Worm (Caenorhabditis elegans) whole organism, young adult: ENCODE results near the gene hlh-27.
A peak's percentile ranks its signal among the peaks of the same experiment; 100 is the strongest.

ENCODE experiments used
- F10E7.11 ChIP-seq: sonication (generic microtip); optimal IDR thresholded peaks from 2 replicates; lab custom pipeline; 2017; ENCODE audit warnings: mild to moderate bottlenecking, missing genetic modification characterization, moderate library complexity, missing compliant biosample characterization
- F49E8.2 ChIP-seq: sonication (generic microtip); optimal IDR thresholded peaks from 3 replicates; lab custom pipeline; 2017; ENCODE audit warnings: missing genetic modification characterization, mild to moderate bottlenecking, missing compliant biosample characterization, antibody characterized with exemption, moderate library complexity; ENCODE audit not compliant: insufficient read depth
- ZK185.1 ChIP-seq: sonication (generic microtip); optimal IDR thresholded peaks from 2 replicates; lab custom pipeline; 2016; ENCODE audit warnings: mild to moderate bottlenecking, missing genetic modification characterization, missing compliant biosample characterization; ENCODE audit not compliant: poor library complexity, severe bottlenecking
- ama-1 ChIP-seq, 3 experiments: fragments of 150-350 bp in 1 of 3; sonication (generic microtip) in 2 of 3; optimal IDR thresholded peaks; 2 replicates each; lab custom pipeline; 2014 to 2018; ENCODE audit warnings: missing biosample characterization in 2 of 3, missing genetic modification characterization in 2 of 3, missing genetic modification reagents in 2 of 3
- attf-6 ChIP-seq: fragments of 200-800 bp; sonication (Bioruptor generic); IDR thresholded peaks from 2 replicates; pipeline ENCODE4 v1.3.6; 2022; ENCODE audit warnings: missing genetic modification reagents, missing genetic modification characterization, missing compliant biosample characterization
- chd-7 ChIP-seq: sonication (generic microtip); optimal IDR thresholded peaks from 2 replicates; lab custom pipeline; 2016; ENCODE audit warnings: mild to moderate bottlenecking, missing genetic modification characterization, moderate library complexity, missing compliant biosample characterization
- dpl-1 ChIP-seq: fragments of 150-350 bp; optimal IDR thresholded peaks from 2 replicates; lab custom pipeline; 2014; ENCODE audit warnings: missing biosample characterization, missing genetic modification reagents, missing genetic modification characterization
- lin-35 ChIP-seq, 3 experiments: fragments of 150-350 bp in 2 of 3; sonication (generic microtip) in 1 of 3; optimal IDR thresholded peaks; 2 replicates each; lab custom pipeline; 2014 to 2018; ENCODE audit warnings: missing biosample characterization in 3 of 3, missing genetic modification characterization in 3 of 3, missing genetic modification reagents in 3 of 3
- rec-8 ChIP-seq, 2 experiments: sonication (generic microtip); optimal IDR thresholded peaks; 2 replicates each; lab custom pipeline; 2016; ENCODE audit warnings: mild to moderate bottlenecking in 2 of 2, missing genetic modification characterization in 2 of 2, missing genetic modification reagents in 2 of 2, missing genotype in 2 of 2, missing biosample characterization in 1 of 2, missing compliant biosample characterization in 1 of 2, moderate library complexity in 1 of 2
- sea-2 ChIP-seq: fragments of 200-800 bp; sonication (Bioruptor generic); IDR thresholded peaks from 2 replicates; pipeline ENCODE4 v1.3.6; 2022; ENCODE audit warnings: missing genetic modification characterization, missing compliant biosample characterization
- snpc-1.3 ChIP-seq: sonication (generic microtip); optimal IDR thresholded peaks from 2 replicates; lab custom pipeline; 2017; ENCODE audit warnings: missing genetic modification characterization, mild to moderate bottlenecking, missing compliant biosample characterization, antibody characterized with exemption, moderate library complexity, missing genotype, missing genetic modification reagents; ENCODE audit not compliant: insufficient read depth
- snpc-4 ChIP-seq, 5 experiments: fragments of 150-350 bp in 1 of 5; sonication (generic microtip) in 4 of 5; optimal IDR thresholded peaks; 2 replicates each; lab custom pipeline; 2014 to 2018; ENCODE audit warnings: missing genetic modification characterization in 5 of 5, missing biosample characterization in 3 of 5, antibody characterized with exemption in 2 of 5, mild to moderate bottlenecking in 2 of 5, missing compliant biosample characterization in 2 of 5, missing genotype in 2 of 5, moderate library complexity in 2 of 5, missing genetic modification reagents in 1 of 5
- ztf-3 ChIP-seq: fragments of 200-800 bp; sonication (Bioruptor generic); optimal IDR thresholded peaks from 2 replicates; lab custom pipeline; 2018; ENCODE audit warnings: mild to moderate bottlenecking, missing genetic modification characterization, missing compliant biosample characterization

- TF ChIP-seq rec-8 (tag; optimal IDR thresholded peaks at IDR 0.05; lab: Kevin White, UChicago) (no peak), ZK185.1 (tag; lab: Kevin White, UChicago) (no peak), sea-2 (no peak), ama-1 (optimal IDR thresholded peaks at IDR 0.05; lab: Kevin White, UChicago) (no peak), ama-1 (GFP tag; optimal IDR thresholded peaks at IDR 0.05; lab: Kevin White, UChicago) (no peak), snpc-4 (GFP tag; optimal IDR thresholded peaks at IDR 0.05; lab: Kevin White, UChicago) (no peak), snpc-4 (tag; optimal IDR thresholded peaks at IDR 0.05; lab: Kevin White, UChicago) (peak in 2 of 4 experiments; percentile 75 to 91), attf-6 (GFP tag; lab: Robert Waterston, UW) (peak; percentile 82; the same call in 1 of the 2 replicates), lin-35 (GFP tag; optimal IDR thresholded peaks at IDR 0.05; lab: Kevin White, UChicago) (no peak), F49E8.2 (tag; lab: Kevin White, UChicago) (no peak), F10E7.11 (tag; lab: Kevin White, UChicago) (no peak), snpc-1.3 (tag; lab: Kevin White, UChicago) (no peak), ztf-3 (GFP tag; lab: Kevin White, UChicago) (no peak), dpl-1 (GFP tag; lab: Kevin White, UChicago) (no peak), chd-7 (tag; lab: Kevin White, UChicago) (no peak)
Observed at ce11 chrII:5565082-5565623, 25.1 kb upstream of the hlh-27 start.
